Worm (Caenorhabditis elegans) whole organism, late embryonic: Measurements from ENCODE around the gene C35C5.10.

Source experiments
- C08G9.2 ChIP-seq: sonication (generic microtip); optimal IDR thresholded peaks from 2 replicates; lab custom pipeline; 2016; ENCODE audit warnings: mild to moderate bottlenecking, missing genetic modification characterization, moderate library complexity, missing compliant biosample characterization
- F13H6.1 ChIP-seq: sonication (generic microtip); optimal IDR thresholded peaks from 2 replicates; lab custom pipeline; 2016; ENCODE audit warnings: missing genetic modification characterization, missing compliant biosample characterization
- K09A11.1 ChIP-seq: sonication (generic microtip); optimal IDR thresholded peaks from 2 replicates; lab custom pipeline; 2017; ENCODE audit warnings: antibody characterized with exemption, mild to moderate bottlenecking, missing genetic modification characterization, missing compliant biosample characterization; ENCODE audit not compliant: insufficient read depth
- T23F11.4 ChIP-seq: fragments of 200-800 bp; sonication (Bioruptor generic); optimal IDR thresholded peaks from 2 replicates; lab custom pipeline; 2018; ENCODE audit warnings: mild to moderate bottlenecking, missing genetic modification characterization, missing compliant biosample characterization
- Y22D7AL.16 ChIP-seq: sonication (generic microtip); optimal IDR thresholded peaks from 2 replicates; lab custom pipeline; 2016; ENCODE audit warnings: missing genetic modification characterization, missing compliant biosample characterization
- ahr-1 ChIP-seq: sonication (generic microtip); optimal IDR thresholded peaks from 2 replicates; lab custom pipeline; 2016; ENCODE audit warnings: missing genetic modification characterization, missing compliant biosample characterization
- ama-1 ChIP-seq: fragments of 150-350 bp; optimal IDR thresholded peaks from 2 replicates; lab custom pipeline; 2014
- ceh-14 ChIP-seq: sonication (generic microtip); optimal IDR thresholded peaks from 2 replicates; lab custom pipeline; 2016; ENCODE audit warnings: missing genotype, missing genetic modification characterization, missing compliant biosample characterization
- ceh-18 ChIP-seq: sonication (generic microtip); optimal IDR thresholded peaks from 2 replicates; lab custom pipeline; 2016; ENCODE audit warnings: missing genetic modification characterization, missing compliant biosample characterization
- ceh-19 ChIP-seq: fragments of 200-800 bp; sonication (Bioruptor generic); optimal IDR thresholded peaks from 2 replicates; lab custom pipeline; 2018; ENCODE audit warnings: mild to moderate bottlenecking, missing genetic modification characterization, missing compliant biosample characterization
- ceh-2 ChIP-seq: sonication (generic microtip); optimal IDR thresholded peaks from 2 replicates; lab custom pipeline; 2016; ENCODE audit warnings: missing genotype, missing genetic modification characterization, missing compliant biosample characterization
- ceh-24 ChIP-seq: sonication (generic microtip); optimal IDR thresholded peaks from 2 replicates; lab custom pipeline; 2016; ENCODE audit warnings: mild to moderate bottlenecking, missing genetic modification characterization, missing compliant biosample characterization
- ceh-30 ChIP-seq: fragments of 150-350 bp; optimal IDR thresholded peaks from 2 replicates; lab custom pipeline; 2014; ENCODE audit warnings: missing biosample characterization, missing genetic modification characterization
- ceh-31 ChIP-seq: sonication (generic microtip); optimal IDR thresholded peaks from 2 replicates; lab custom pipeline; 2016; ENCODE audit warnings: missing genetic modification characterization, missing compliant biosample characterization
- ceh-34 ChIP-seq: sonication (generic microtip); optimal IDR thresholded peaks from 2 replicates; lab custom pipeline; 2016; ENCODE audit warnings: mild to moderate bottlenecking, missing genetic modification characterization, missing compliant biosample characterization
- ceh-48 ChIP-seq: sonication (generic microtip); optimal IDR thresholded peaks from 2 replicates; lab custom pipeline; 2016; ENCODE audit warnings: missing genetic modification characterization, inconsistent platforms, missing compliant biosample characterization
- ceh-6 ChIP-seq: fragments of 200-800 bp; sonication (Bioruptor generic); optimal IDR thresholded peaks from 2 replicates; lab custom pipeline; 2018; ENCODE audit warnings: mild to moderate bottlenecking, missing genetic modification characterization, missing compliant biosample characterization
- ceh-9 ChIP-seq: sonication (generic microtip); optimal IDR thresholded peaks from 2 replicates; lab custom pipeline; 2016; ENCODE audit warnings: mild to moderate bottlenecking, missing genetic modification characterization, inconsistent platforms, missing compliant biosample characterization
- dve-1 ChIP-seq: sonication (generic microtip); optimal IDR thresholded peaks from 2 replicates; lab custom pipeline; 2017; ENCODE audit warnings: antibody characterized with exemption, mild to moderate bottlenecking, missing genetic modification characterization, missing compliant biosample characterization
- elt-2 ChIP-seq: sonication (generic microtip); optimal IDR thresholded peaks from 2 replicates; lab custom pipeline; 2016; ENCODE audit warnings: missing genetic modification reagents, missing genetic modification characterization, missing compliant biosample characterization
- elt-4 ChIP-seq: sonication (generic microtip); optimal IDR thresholded peaks from 2 replicates; lab custom pipeline; 2016; ENCODE audit warnings: missing genetic modification characterization, missing compliant biosample characterization
- fax-1 ChIP-seq: sonication (generic microtip); optimal IDR thresholded peaks from 2 replicates; lab custom pipeline; 2016; ENCODE audit warnings: missing genotype, missing genetic modification characterization, missing compliant biosample characterization
- fkh-10 ChIP-seq: fragments of 150-350 bp; optimal IDR thresholded peaks from 2 replicates; lab custom pipeline; 2014; ENCODE audit warnings: missing biosample characterization, missing genetic modification reagents, missing genetic modification characterization
- gmeb-2 ChIP-seq: sonication (generic microtip); optimal IDR thresholded peaks from 2 replicates; lab custom pipeline; 2016; ENCODE audit warnings: missing genetic modification characterization, inconsistent platforms, missing compliant biosample characterization
- hlh-13 ChIP-seq: fragments of 200-800 bp; sonication (Bioruptor generic); optimal IDR thresholded peaks from 2 replicates; lab custom pipeline; 2018; ENCODE audit warnings: mild to moderate bottlenecking, missing genetic modification characterization, missing compliant biosample characterization
- hlh-15 ChIP-seq: sonication (generic microtip); optimal IDR thresholded peaks from 2 replicates; lab custom pipeline; 2016; ENCODE audit warnings: missing genetic modification characterization, missing compliant biosample characterization
- hlh-30 ChIP-seq: sonication (generic microtip); optimal IDR thresholded peaks from 2 replicates; lab custom pipeline; 2017; ENCODE audit warnings: antibody characterized with exemption, missing genetic modification characterization, missing compliant biosample characterization; ENCODE audit not compliant: insufficient read depth
- lim-6 ChIP-seq: sonication (generic microtip); optimal IDR thresholded peaks from 2 replicates; lab custom pipeline; 2016; ENCODE audit warnings: missing genetic modification characterization, missing compliant biosample characterization
- lin-11 ChIP-seq: fragments of 200-800 bp; sonication (Bioruptor generic); optimal IDR thresholded peaks from 2 replicates; lab custom pipeline; 2018; ENCODE audit warnings: mild to moderate bottlenecking, missing genetic modification characterization, missing compliant biosample characterization
- nfya-1 ChIP-seq: sonication (generic microtip); optimal IDR thresholded peaks from 2 replicates; lab custom pipeline; 2017; ENCODE audit warnings: missing genetic modification characterization, mild to moderate bottlenecking, missing compliant biosample characterization, antibody characterized with exemption, moderate library complexity
- nhr-11 ChIP-seq: fragments of 150-350 bp; optimal IDR thresholded peaks from 2 replicates; lab custom pipeline; 2014; ENCODE audit warnings: missing biosample characterization, missing genetic modification characterization
- pqm-1 ChIP-seq: sonication (generic microtip); optimal IDR thresholded peaks from 2 replicates; lab custom pipeline; 2016; ENCODE audit warnings: missing genetic modification characterization, missing compliant biosample characterization
- pros-1 ChIP-seq: fragments of 150-350 bp; optimal IDR thresholded peaks from 2 replicates; lab custom pipeline; 2014; ENCODE audit warnings: missing biosample characterization, missing genetic modification reagents, missing genetic modification characterization
- ref-2 ChIP-seq: sonication (generic microtip); optimal IDR thresholded peaks from 2 replicates; lab custom pipeline; 2016; ENCODE audit warnings: missing genetic modification characterization, missing compliant biosample characterization
- sdc-2 ChIP-seq: sonication (generic microtip); optimal IDR thresholded peaks from 2 replicates; lab custom pipeline; 2016; ENCODE audit warnings: missing genotype, missing genetic modification characterization, missing compliant biosample characterization
- sox-2 ChIP-seq: fragments of 200-800 bp; sonication (Bioruptor generic); IDR thresholded peaks from 2 replicates; pipeline ENCODE4 v1.3.6; 2022; ENCODE audit warnings: missing genetic modification reagents, missing genetic modification characterization, missing compliant biosample characterization
- syd-9 ChIP-seq: sonication (generic microtip); optimal IDR thresholded peaks from 2 replicates; lab custom pipeline; 2016; ENCODE audit warnings: mild to moderate bottlenecking, missing genetic modification characterization, moderate library complexity, missing compliant biosample characterization
- tbx-2 ChIP-seq: sonication (generic microtip); optimal IDR thresholded peaks from 2 replicates; lab custom pipeline; 2016; ENCODE audit warnings: missing genetic modification characterization, missing compliant biosample characterization
- tbx-7 ChIP-seq: sonication (generic microtip); optimal IDR thresholded peaks from 2 replicates; lab custom pipeline; 2016; ENCODE audit warnings: missing genotype, missing genetic modification characterization, missing compliant biosample characterization
- unc-42 ChIP-seq: sonication (generic microtip); optimal IDR thresholded peaks from 2 replicates; lab custom pipeline; 2016; ENCODE audit warnings: missing genotype, missing genetic modification characterization, missing compliant biosample characterization
- unc-55 ChIP-seq: sonication (generic microtip); optimal IDR thresholded peaks from 2 replicates; lab custom pipeline; 2017; ENCODE audit warnings: missing biosample characterization, missing genetic modification reagents, missing genetic modification characterization
- unc-86 ChIP-seq: sonication (generic microtip); optimal IDR thresholded peaks from 2 replicates; lab custom pipeline; 2016; ENCODE audit warnings: missing genetic modification characterization, missing compliant biosample characterization
- zip-5 ChIP-seq: sonication (generic microtip); optimal IDR thresholded peaks from 2 replicates; lab custom pipeline; 2016; ENCODE audit warnings: missing genetic modification characterization, missing compliant biosample characterization

The C35C5.10 gene

DNA sequence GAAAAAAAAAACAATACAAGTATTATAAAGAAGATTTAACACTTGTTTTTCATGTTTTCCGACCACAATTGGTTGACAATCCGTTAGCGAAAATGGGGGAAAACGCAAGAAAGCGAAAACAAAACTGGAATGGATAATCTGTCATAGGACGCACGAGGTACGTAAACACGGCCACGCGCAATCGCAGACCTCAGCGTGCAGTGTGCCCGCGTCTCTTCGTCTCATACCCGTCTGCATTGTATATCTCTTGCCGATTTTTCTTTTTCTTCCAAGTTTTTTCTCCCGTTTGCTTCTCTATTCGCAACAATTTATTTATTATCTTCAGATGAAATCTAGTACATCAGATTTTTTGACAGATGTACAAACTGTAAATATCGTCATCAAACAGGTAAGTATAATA is 7.6 kb downstream of the C35C5.10 start, which contains the start of gene trpp-9:
TSS of gene trpp-9 (plus strand) at position 261 of the 400 bp plus-strand sequence.
- TF ChIP-seq ceh-48 = no peak
- no peak for TF ChIP-seq nhr-11 (tag; lab: Kevin White, UChicago)
- no peak for TF ChIP-seq unc-86 (tag; lab: Kevin White, UChicago)
- TF ChIP-seq K09A11.1 (tag; lab: Kevin White, UChicago) = no peak
- TF ChIP-seq fax-1 = no peak
- no peak for TF ChIP-seq pqm-1 (tag; lab: Kevin White, UChicago)
- no peak for TF ChIP-seq ceh-24 (tag; lab: Kevin White, UChicago)
- TF ChIP-seq dve-1 (tag; lab: Kevin White, UChicago) = peak; percentile 29
- no peak for TF ChIP-seq F13H6.1 (tag; lab: Kevin White, UChicago)
- peak; percentile 29 for TF ChIP-seq tbx-2 (tag; lab: Kevin White, UChicago)
- no peak for TF ChIP-seq zip-5 (tag; lab: Kevin White, UChicago)
- no peak for TF ChIP-seq fkh-10 (GFP tag; lab: Kevin White, UChicago)
- TF ChIP-seq unc-55 = peak; percentile 27
- no peak for TF ChIP-seq sox-2 (GFP tag; lab: Robert Waterston, UW)
- no peak for TF ChIP-seq tbx-7 (tag; lab: Kevin White, UChicago)
- TF ChIP-seq ceh-14 (tag; lab: Kevin White, UChicago) = no peak
- TF ChIP-seq hlh-13 (GFP tag; lab: Kevin White, UChicago) = no peak
- no peak for TF ChIP-seq gmeb-2 (tag; lab: Kevin White, UChicago)
- peak; percentile 8 for TF ChIP-seq ceh-18 (tag; lab: Kevin White, UChicago)
- TF ChIP-seq ceh-2 (tag; lab: Kevin White, UChicago) = no peak
- TF ChIP-seq lim-6 = no peak
- no peak for TF ChIP-seq ref-2 (tag; lab: Kevin White, UChicago)
- TF ChIP-seq ceh-34 = peak; percentile 16
- no peak for TF ChIP-seq T23F11.4 (GFP tag; lab: Kevin White, UChicago)
- no peak for TF ChIP-seq ceh-6 (GFP tag; lab: Kevin White, UChicago)
- no peak for TF ChIP-seq lin-11 (tag; lab: Kevin White, UChicago)
- peak; percentile 47 for TF ChIP-seq ceh-31 (tag; lab: Kevin White, UChicago)
- TF ChIP-seq ceh-30 = no peak
- TF ChIP-seq ceh-19 (GFP tag; lab: Kevin White, UChicago) = no peak
- TF ChIP-seq C08G9.2 (tag; lab: Kevin White, UChicago) = no peak
- peak; percentile 83 for TF ChIP-seq hlh-30 (tag; lab: Kevin White, UChicago)
- no peak for TF ChIP-seq ceh-9
- TF ChIP-seq ahr-1 (tag; lab: Kevin White, UChicago) = no peak
- TF ChIP-seq sdc-2 (tag; lab: Kevin White, UChicago) = peak; percentile 3
- TF ChIP-seq hlh-15 (tag; lab: Kevin White, UChicago) = no peak
- peak; percentile 48 for TF ChIP-seq nfya-1 (tag; lab: Kevin White, UChicago)
- no peak for TF ChIP-seq elt-2 (tag; lab: Kevin White, UChicago)
- TF ChIP-seq ama-1 (lab: Kevin White, UChicago) = no peak
- no peak for TF ChIP-seq syd-9 (tag; lab: Kevin White, UChicago)
- TF ChIP-seq Y22D7AL.16 (tag; lab: Kevin White, UChicago) = no peak
- no peak for TF ChIP-seq pros-1 (tag; lab: Kevin White, UChicago)
- no peak for TF ChIP-seq elt-4 (tag; lab: Kevin White, UChicago)

DNA sequence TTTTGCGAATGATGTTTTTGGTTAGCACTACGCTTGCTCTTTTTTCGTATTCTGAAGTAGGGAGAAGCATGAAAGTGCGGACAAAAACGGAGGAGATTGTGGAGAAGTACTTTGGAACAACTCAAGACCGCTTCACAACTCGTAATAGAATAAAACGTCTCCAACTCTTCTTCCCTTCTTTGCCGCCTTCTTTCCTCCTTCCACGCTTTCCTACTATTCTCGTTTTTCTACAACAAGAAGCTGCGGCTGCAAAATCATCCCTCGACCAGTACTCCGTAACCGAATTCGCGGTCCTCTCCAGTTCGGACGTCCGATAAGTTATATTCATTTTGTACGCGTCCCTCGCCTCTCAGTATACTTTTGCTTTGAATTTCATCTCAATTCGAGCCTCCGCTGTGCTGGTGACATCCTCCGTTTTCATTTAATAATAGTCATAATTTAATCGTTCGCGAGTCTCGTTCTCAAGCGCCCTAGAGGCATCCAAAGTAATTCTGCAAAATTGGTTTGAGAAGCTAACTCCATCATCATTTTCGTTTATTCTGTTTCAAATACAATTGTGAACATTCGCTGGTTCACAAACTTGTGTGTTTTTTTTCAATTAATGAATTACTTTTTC is 13.8 kb downstream of the C35C5.10 start:
- TF ChIP-seq ceh-18 (tag; lab: Kevin White, UChicago) (no peak), ref-2 (tag; lab: Kevin White, UChicago) (no peak), T23F11.4 (GFP tag; lab: Kevin White, UChicago) (no peak), unc-42 (tag; lab: Kevin White, UChicago) (peak; percentile 99), ceh-24 (tag; lab: Kevin White, UChicago) (no peak), C08G9.2 (tag; lab: Kevin White, UChicago) (no peak), dve-1 (tag; lab: Kevin White, UChicago) (no peak), ceh-31 (tag; lab: Kevin White, UChicago) (peak; percentile 1)
